Worm (Caenorhabditis elegans): Measurements from ENCODE around the gene grp-1.
A peak's percentile ranks its signal among the peaks of the same experiment; 100 is the strongest.

grp-1 gene

ce11 chrIII:8085355-8085754 is at the start of gene grp-1, which contains the start of gene K06H7.7:
TSS of gene grp-1 (plus strand) at chrIII:8085705.
TSS of gene K06H7.7 (minus strand) at chrIII:8085475.
- TF ChIP-seq ztf-29 (GFP tag; IDR thresholded peaks at IDR 0.05), result no peak
- no peak for TF ChIP-seq ztf-23 (GFP tag; IDR thresholded peaks at IDR 0.05)
- no peak for TF ChIP-seq cog-1 (tag; optimal IDR thresholded peaks at IDR 0.05)
- TF ChIP-seq flt-1 (GFP tag; IDR thresholded peaks at IDR 0.05), result no peak
- TF ChIP-seq med-1 (GFP tag; optimal IDR thresholded peaks at IDR 0.05; ENCODE audit: insufficient read depth), result no peak
- TF ChIP-seq tab-1 (GFP tag; IDR thresholded peaks at IDR 0.05), result no peak
- TF ChIP-seq ref-1 (GFP tag; conservative IDR thresholded peaks at IDR 0.05), result no peak
- no peak for TF ChIP-seq klf-2 (GFP tag; conservative IDR thresholded peaks at IDR 0.05)
- no peak for TF ChIP-seq T22C8.4 (GFP tag; IDR thresholded peaks at IDR 0.05)

ce11 chrIII:8036050-8036449 is 49.5 kb upstream of the grp-1 start:
- TF ChIP-seq ztf-29 (GFP tag; IDR thresholded peaks at IDR 0.05) (no peak), tab-1 (GFP tag; IDR thresholded peaks at IDR 0.05) (no peak), flt-1 (GFP tag; IDR thresholded peaks at IDR 0.05) (no peak), T22C8.4 (GFP tag; IDR thresholded peaks at IDR 0.05) (no peak), ztf-23 (GFP tag; IDR thresholded peaks at IDR 0.05) (no peak), med-1 (GFP tag; optimal IDR thresholded peaks at IDR 0.05; ENCODE audit: insufficient read depth) (no peak), ref-1 (GFP tag; conservative IDR thresholded peaks at IDR 0.05) (no peak), klf-2 (GFP tag; conservative IDR thresholded peaks at IDR 0.05) (no peak), cog-1 (tag; optimal IDR thresholded peaks at IDR 0.05) (no peak)

ce11 chrIII:8036497-8036896 is 49.0 kb upstream of the grp-1 start:
- TF ChIP-seq T22C8.4 (GFP tag; IDR thresholded peaks at IDR 0.05) (no peak), flt-1 (GFP tag; IDR thresholded peaks at IDR 0.05) (no peak), ztf-23 (GFP tag; IDR thresholded peaks at IDR 0.05) (no peak), klf-2 (GFP tag; conservative IDR thresholded peaks at IDR 0.05) (no peak), cog-1 (tag; optimal IDR thresholded peaks at IDR 0.05) (no peak), ztf-29 (GFP tag; IDR thresholded peaks at IDR 0.05) (no peak), tab-1 (GFP tag; IDR thresholded peaks at IDR 0.05) (no peak), ref-1 (GFP tag; conservative IDR thresholded peaks at IDR 0.05) (no peak), med-1 (GFP tag; optimal IDR thresholded peaks at IDR 0.05; ENCODE audit: insufficient read depth) (no peak)

ce11 chrIII:8037941-8038340 is 47.6 kb upstream of the grp-1 start, which contains the start of gene dpf-6:
TSS of gene dpf-6 (plus strand) at chrIII:8038241.
- no peak for TF ChIP-seq T22C8.4 (GFP tag; IDR thresholded peaks at IDR 0.05)
- no peak for TF ChIP-seq cog-1 (tag; optimal IDR thresholded peaks at IDR 0.05)
- no peak for TF ChIP-seq klf-2 (GFP tag; conservative IDR thresholded peaks at IDR 0.05)
- TF ChIP-seq ref-1 (GFP tag; conservative IDR thresholded peaks at IDR 0.05), result no peak
- no peak for TF ChIP-seq flt-1 (GFP tag; IDR thresholded peaks at IDR 0.05)
- TF ChIP-seq ztf-23 (GFP tag; IDR thresholded peaks at IDR 0.05), result no peak
- TF ChIP-seq ztf-29 (GFP tag; IDR thresholded peaks at IDR 0.05), result no peak
- TF ChIP-seq med-1 (GFP tag; optimal IDR thresholded peaks at IDR 0.05; ENCODE audit: insufficient read depth), result no peak

- TF ChIP-seq ztf-29 (GFP tag; IDR thresholded peaks at IDR 0.05) (no peak), cog-1 (tag; optimal IDR thresholded peaks at IDR 0.05) (no peak), tab-1 (GFP tag; IDR thresholded peaks at IDR 0.05) (no peak), ztf-23 (GFP tag; IDR thresholded peaks at IDR 0.05) (no peak), ref-1 (GFP tag; conservative IDR thresholded peaks at IDR 0.05) (no peak), klf-2 (GFP tag; conservative IDR thresholded peaks at IDR 0.05) (no peak), med-1 (GFP tag; optimal IDR thresholded peaks at IDR 0.05; ENCODE audit: insufficient read depth) (no peak), T22C8.4 (GFP tag; IDR thresholded peaks at IDR 0.05) (no peak), flt-1 (GFP tag; IDR thresholded peaks at IDR 0.05) (no peak)
Observed at ce11 chrIII:8042775-8043174, 42.7 kb upstream of the grp-1 start, which contains the start of gene K12H4.6. TSS of gene K12H4.6 (minus strand) at chrIII:8042875.

ce11 chrIII:8043784-8044183 is 41.7 kb upstream of the grp-1 start:
- TF ChIP-seq ref-1 (GFP tag; conservative IDR thresholded peaks at IDR 0.05) (peak; percentile 100), med-1 (GFP tag; optimal IDR thresholded peaks at IDR 0.05; ENCODE audit: insufficient read depth) (peak; percentile 73), ztf-23 (GFP tag; IDR thresholded peaks at IDR 0.05) (peak; percentile 99), ztf-29 (GFP tag; IDR thresholded peaks at IDR 0.05) (peak; percentile 99), cog-1 (tag; optimal IDR thresholded peaks at IDR 0.05) (peak; percentile 100), klf-2 (GFP tag; conservative IDR thresholded peaks at IDR 0.05) (peak; percentile 100), T22C8.4 (GFP tag; IDR thresholded peaks at IDR 0.05) (peak; percentile 99), tab-1 (GFP tag; IDR thresholded peaks at IDR 0.05) (peak; percentile 99), flt-1 (GFP tag; IDR thresholded peaks at IDR 0.05) (peak; percentile 100)

- TF ChIP-seq cog-1 (tag; optimal IDR thresholded peaks at IDR 0.05), result no peak
Observed at ce11 chrIII:8044187-8044586, 41.3 kb upstream of the grp-1 start, which contains the start of gene K12H4.5. TSS of gene K12H4.5 (plus strand) at chrIII:8044487.

ce11 chrIII:8044717-8045116 is 40.8 kb upstream of the grp-1 start, which contains the start of gene spcs-3:
TSS of gene spcs-3 (plus strand) at chrIII:8045017.
- TF ChIP-seq ztf-23 (GFP tag; IDR thresholded peaks at IDR 0.05), result no peak
- no peak for TF ChIP-seq tab-1 (GFP tag; IDR thresholded peaks at IDR 0.05)
- no peak for TF ChIP-seq flt-1 (GFP tag; IDR thresholded peaks at IDR 0.05)
- no peak for TF ChIP-seq T22C8.4 (GFP tag; IDR thresholded peaks at IDR 0.05)
- TF ChIP-seq ztf-29 (GFP tag; IDR thresholded peaks at IDR 0.05), result no peak
- TF ChIP-seq ref-1 (GFP tag; conservative IDR thresholded peaks at IDR 0.05), result no peak
- TF ChIP-seq cog-1 (tag; optimal IDR thresholded peaks at IDR 0.05), result no peak
- TF ChIP-seq klf-2 (GFP tag; conservative IDR thresholded peaks at IDR 0.05), result no peak
- TF ChIP-seq med-1 (GFP tag; optimal IDR thresholded peaks at IDR 0.05; ENCODE audit: insufficient read depth), result no peak

ce11 chrIII:8045734-8046133 is 39.8 kb upstream of the grp-1 start, which contains the start of gene K12H4.3:
TSS of gene K12H4.3 (plus strand) at chrIII:8046034.
- no peak for TF ChIP-seq klf-2 (GFP tag; conservative IDR thresholded peaks at IDR 0.05)
- no peak for TF ChIP-seq tab-1 (GFP tag; IDR thresholded peaks at IDR 0.05)
- no peak for TF ChIP-seq ztf-29 (GFP tag; IDR thresholded peaks at IDR 0.05)
- TF ChIP-seq T22C8.4 (GFP tag; IDR thresholded peaks at IDR 0.05), result no peak
- no peak for TF ChIP-seq cog-1 (tag; optimal IDR thresholded peaks at IDR 0.05)
- no peak for TF ChIP-seq flt-1 (GFP tag; IDR thresholded peaks at IDR 0.05)
- no peak for TF ChIP-seq ref-1 (GFP tag; conservative IDR thresholded peaks at IDR 0.05)
- TF ChIP-seq med-1 (GFP tag; optimal IDR thresholded peaks at IDR 0.05; ENCODE audit: insufficient read depth), result no peak
- no peak for TF ChIP-seq ztf-23 (GFP tag; IDR thresholded peaks at IDR 0.05)

ce11 chrIII:8047412-8047811 is 38.1 kb upstream of the grp-1 start, which contains the start of gene K12H4.2:
TSS of gene K12H4.2 (plus strand) at chrIII:8047712.
- TF ChIP-seq ztf-29 (GFP tag; IDR thresholded peaks at IDR 0.05) (no peak), T22C8.4 (GFP tag; IDR thresholded peaks at IDR 0.05) (no peak), cog-1 (tag; optimal IDR thresholded peaks at IDR 0.05) (no peak), flt-1 (GFP tag; IDR thresholded peaks at IDR 0.05) (no peak), ref-1 (GFP tag; conservative IDR thresholded peaks at IDR 0.05) (no peak), ztf-23 (GFP tag; IDR thresholded peaks at IDR 0.05) (no peak), tab-1 (GFP tag; IDR thresholded peaks at IDR 0.05) (no peak), klf-2 (GFP tag; conservative IDR thresholded peaks at IDR 0.05) (no peak), med-1 (GFP tag; optimal IDR thresholded peaks at IDR 0.05; ENCODE audit: insufficient read depth) (no peak)

Measured in whole organism, midembryonic.